Worm (Caenorhabditis elegans) whole organism, mixed stage, embryonic: Measurements from ENCODE around the gene spp-8.

Source experiments
- bed-3 ChIP-seq: fragments of 200-800 bp; sonication (Bioruptor generic); optimal IDR thresholded peaks from 3 replicates; lab custom pipeline; 2018; ENCODE audit warnings: mild to moderate bottlenecking, missing genetic modification characterization, moderate library complexity, missing compliant biosample characterization
- ceh-39 ChIP-seq: fragments of 150-350 bp; optimal IDR thresholded peaks from 2 replicates; lab custom pipeline; 2014; ENCODE audit warnings: missing biosample characterization, missing genetic modification characterization
- ceh-83 ChIP-seq: fragments of 200-800 bp; sonication (Bioruptor generic); optimal IDR thresholded peaks from 2 replicates; lab custom pipeline; 2018; ENCODE audit warnings: mild to moderate bottlenecking, missing genetic modification characterization, missing compliant biosample characterization
- cnd-1 ChIP-seq: fragments of 200-800 bp; sonication (Bioruptor generic); optimal IDR thresholded peaks from 2 replicates; lab custom pipeline; 2018; ENCODE audit warnings: mild to moderate bottlenecking, missing genetic modification characterization, missing compliant biosample characterization
- elt-3 ChIP-seq: fragments of 150-350 bp; optimal IDR thresholded peaks from 2 replicates; lab custom pipeline; 2014; ENCODE audit warnings: missing biosample characterization, missing genetic modification characterization
- flh-1 ChIP-seq: fragments of 200-800 bp; sonication (Bioruptor generic); optimal IDR thresholded peaks from 2 replicates; lab custom pipeline; 2018; ENCODE audit warnings: mild to moderate bottlenecking, missing genetic modification characterization, moderate library complexity, missing compliant biosample characterization
- lin-13 ChIP-seq: fragments of 150-350 bp; optimal IDR thresholded peaks from 2 replicates; lab custom pipeline; 2014; ENCODE audit warnings: missing biosample characterization, missing genetic modification characterization
- lsy-2 ChIP-seq: fragments of 150-350 bp; optimal IDR thresholded peaks from 2 replicates; lab custom pipeline; 2014; ENCODE audit warnings: missing biosample characterization, missing genetic modification characterization
- mab-5 ChIP-seq: fragments of 150-350 bp; optimal IDR thresholded peaks from 2 replicates; lab custom pipeline; 2014; ENCODE audit warnings: missing biosample characterization, missing genetic modification characterization
- nhr-237 ChIP-seq: fragments of 150-350 bp; optimal IDR thresholded peaks from 2 replicates; lab custom pipeline; 2014; ENCODE audit warnings: missing biosample characterization, missing genetic modification characterization
- pha-4 ChIP-seq: fragments of 150-350 bp; optimal IDR thresholded peaks from 2 replicates; lab custom pipeline; 2018; ENCODE audit warnings: missing biosample characterization, missing genetic modification reagents, missing genetic modification characterization
- unc-39 ChIP-seq: fragments of 150-350 bp; optimal IDR thresholded peaks from 2 replicates; lab custom pipeline; 2014; ENCODE audit warnings: missing biosample characterization, missing genetic modification characterization
- unc-62 ChIP-seq: fragments of 150-350 bp; optimal IDR thresholded peaks from 2 replicates; lab custom pipeline; 2014; ENCODE audit warnings: missing biosample characterization, missing genetic modification reagents, missing genetic modification characterization
- ztf-11 ChIP-seq: fragments of 150-350 bp; optimal IDR thresholded peaks from 2 replicates; lab custom pipeline; 2014; ENCODE audit warnings: missing biosample characterization, missing genetic modification characterization

DNA sequence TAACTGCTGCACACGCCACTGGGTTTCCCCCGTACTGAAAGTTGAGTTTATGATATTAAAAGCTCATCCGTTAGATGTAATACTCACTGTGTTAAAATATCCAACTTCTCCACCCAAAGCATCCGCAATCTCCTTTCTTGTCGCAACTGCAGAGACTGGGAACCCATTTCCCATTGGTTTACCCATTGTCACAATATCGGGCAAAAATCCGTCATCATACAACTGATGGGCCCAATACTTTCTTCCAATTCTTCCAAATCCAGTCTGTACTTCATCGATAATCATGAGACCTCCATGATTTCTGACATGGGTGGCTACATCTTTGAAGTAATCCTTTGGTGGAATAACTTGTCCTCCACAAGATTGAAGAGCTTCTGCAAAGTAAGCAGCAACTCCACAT, 31.6 kb upstream of the spp-8 start:
- TF ChIP-seq pha-4 (tag; lab: Kevin White, UChicago) (no peak), lsy-2 (tag; lab: Kevin White, UChicago) (no peak), mab-5 (tag; lab: Kevin White, UChicago) (no peak), elt-3 (tag; lab: Kevin White, UChicago) (no peak), ceh-83 (GFP tag; lab: Kevin White, UChicago) (no peak), ceh-39 (tag; lab: Kevin White, UChicago) (no peak), nhr-237 (tag; lab: Kevin White, UChicago) (no peak), ztf-11 (no peak), flh-1 (GFP tag; lab: Kevin White, UChicago) (no peak), lin-13 (tag; lab: Kevin White, UChicago) (no peak), cnd-1 (tag; lab: Kevin White, UChicago) (no peak), unc-62 (GFP tag; lab: Kevin White, UChicago) (no peak), unc-39 (tag; lab: Kevin White, UChicago) (no peak), bed-3 (GFP tag; lab: Kevin White, UChicago) (no peak)
